Worm (Caenorhabditis elegans) whole organism, mixed stage, embryonic: Measurements from ENCODE around the gene his-32.

ENCODE experiments used
- drap-1 ChIP-seq: fragments of 200-800 bp; sonication (Bioruptor generic); optimal IDR thresholded peaks from 3 replicates; lab custom pipeline; 2018; ENCODE audit warnings: mild to moderate bottlenecking, missing genetic modification characterization, missing compliant biosample characterization
- flh-1 ChIP-seq: fragments of 200-800 bp; sonication (Bioruptor generic); optimal IDR thresholded peaks from 2 replicates; lab custom pipeline; 2018; ENCODE audit warnings: mild to moderate bottlenecking, missing genetic modification characterization, moderate library complexity, missing compliant biosample characterization
- lin-13 ChIP-seq: fragments of 150-350 bp; optimal IDR thresholded peaks from 2 replicates; lab custom pipeline; 2014; ENCODE audit warnings: missing biosample characterization, missing genetic modification characterization
- sem-2 ChIP-seq: fragments of 200-800 bp; sonication (Bioruptor generic); optimal IDR thresholded peaks from 2 replicates; lab custom pipeline; 2018; ENCODE audit warnings: mild to moderate bottlenecking, missing genetic modification characterization, missing compliant biosample characterization
- snpc-4 ChIP-seq: fragments of 150-350 bp; optimal IDR thresholded peaks from 2 replicates; lab custom pipeline; 2014; ENCODE audit warnings: missing biosample characterization, missing genetic modification characterization
- sptf-1 ChIP-seq: sonication (generic microtip); optimal IDR thresholded peaks from 2 replicates; lab custom pipeline; 2017; ENCODE audit warnings: mild to moderate bottlenecking, missing genetic modification characterization, moderate library complexity, missing compliant biosample characterization
- ztf-11 ChIP-seq: fragments of 150-350 bp; optimal IDR thresholded peaks from 2 replicates; lab custom pipeline; 2014; ENCODE audit warnings: missing biosample characterization, missing genetic modification characterization

DNA sequence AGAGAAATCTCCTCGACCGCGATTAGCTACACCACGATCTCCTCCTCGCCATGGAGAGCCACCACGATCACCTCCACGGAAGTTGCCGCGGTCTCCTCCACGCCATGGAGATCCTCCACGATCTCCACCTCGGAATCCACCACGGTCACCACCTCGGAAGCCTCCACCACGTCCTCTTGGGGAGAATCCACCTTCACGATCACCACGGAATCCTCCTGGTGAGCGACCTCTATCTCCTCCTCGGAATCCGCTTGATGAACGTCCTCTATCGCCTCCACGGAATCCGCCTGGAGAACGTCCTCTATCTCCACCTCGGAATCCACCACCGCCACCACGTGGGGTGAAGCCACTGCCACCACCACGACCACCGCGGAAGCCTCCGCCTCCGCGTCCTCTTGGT lies 45.0 kb upstream of the his-32 start:
- TF ChIP-seq drap-1 = no peak
- TF ChIP-seq ztf-11 = no peak
- no peak for TF ChIP-seq sptf-1 (tag; lab: Kevin White, UChicago)
- TF ChIP-seq snpc-4 (tag; lab: Kevin White, UChicago) = no peak
- no peak for TF ChIP-seq lin-13 (tag; lab: Kevin White, UChicago)
- no peak for TF ChIP-seq flh-1
- no peak for TF ChIP-seq sem-2
